Worm (Caenorhabditis elegans) whole organism, young adult: ENCODE results near the gene best-2.

Experiments used
- B0336.3 ChIP-seq: fragments of 200-800 bp; sonication (Bioruptor generic); IDR thresholded peaks from 2 replicates; pipeline ENCODE4 v1.3.6; 2022; ENCODE audit warnings: missing genetic modification characterization, missing compliant biosample characterization
- C06A6.2 ChIP-seq: fragments of 200-800 bp; sonication (Bioruptor generic); conservative IDR thresholded peaks from 2 replicates; pipeline ENCODE4 v1.3.6; 2022; ENCODE audit warnings: missing genetic modification characterization, missing compliant biosample characterization
- C17E4.6 ChIP-seq: fragments of 200-800 bp; sonication (Bioruptor generic); IDR thresholded peaks from 2 replicates; pipeline ENCODE4 v1.3.6; 2022; ENCODE audit warnings: missing genetic modification reagents, missing genetic modification characterization, missing compliant biosample characterization
- D2030.7 ChIP-seq: fragments of 200-800 bp; sonication (Bioruptor generic); IDR thresholded peaks from 2 replicates; pipeline ENCODE4 v1.3.6; 2022; ENCODE audit warnings: missing genetic modification reagents, missing genetic modification characterization, missing compliant biosample characterization
- F23B12.7 ChIP-seq: sonication (generic microtip); optimal IDR thresholded peaks from 2 replicates; lab custom pipeline; 2017; ENCODE audit warnings: missing genetic modification characterization, mild to moderate bottlenecking, missing compliant biosample characterization, antibody characterized with exemption, moderate library complexity; ENCODE audit not compliant: insufficient read depth
- F49E8.2 ChIP-seq: sonication (generic microtip); optimal IDR thresholded peaks from 3 replicates; lab custom pipeline; 2017; ENCODE audit warnings: missing genetic modification characterization, mild to moderate bottlenecking, missing compliant biosample characterization, antibody characterized with exemption, moderate library complexity; ENCODE audit not compliant: insufficient read depth
- F52B5.7 ChIP-seq: sonication (generic microtip); optimal IDR thresholded peaks from 2 replicates; lab custom pipeline; 2016; ENCODE audit warnings: mild to moderate bottlenecking, missing genetic modification characterization, missing compliant biosample characterization
- T07F8.4 ChIP-seq: sonication (generic microtip); optimal IDR thresholded peaks from 2 replicates; lab custom pipeline; 2016; ENCODE audit warnings: mild to moderate bottlenecking, missing genetic modification characterization, moderate library complexity, missing compliant biosample characterization
- T26A5.8 ChIP-seq: sonication (generic microtip); optimal IDR thresholded peaks from 2 replicates; lab custom pipeline; 2016; ENCODE audit warnings: missing genetic modification characterization, missing compliant biosample characterization
- Y53G8AR.9 ChIP-seq: fragments of 200-800 bp; sonication (Bioruptor generic); conservative IDR thresholded peaks from 2 replicates; pipeline ENCODE4 v1.3.6; 2022; ENCODE audit warnings: missing genetic modification reagents, missing genetic modification characterization, missing compliant biosample characterization
- ZK185.1 ChIP-seq: sonication (generic microtip); optimal IDR thresholded peaks from 2 replicates; lab custom pipeline; 2016; ENCODE audit warnings: mild to moderate bottlenecking, missing genetic modification characterization, missing compliant biosample characterization; ENCODE audit not compliant: poor library complexity, severe bottlenecking
- ama-1 ChIP-seq, 3 experiments: fragments of 150-350 bp in 1 of 3; sonication (generic microtip) in 2 of 3; optimal IDR thresholded peaks; 2 replicates each; lab custom pipeline; 2014 to 2018; ENCODE audit warnings: missing biosample characterization in 2 of 3, missing genetic modification characterization in 2 of 3, missing genetic modification reagents in 2 of 3
- attf-3 ChIP-seq: fragments of 200-800 bp; sonication (Bioruptor generic); conservative IDR thresholded peaks from 2 replicates; pipeline ENCODE4 v1.3.6; 2022; ENCODE audit warnings: missing genetic modification reagents, missing genetic modification characterization, missing compliant biosample characterization
- attf-5 ChIP-seq: fragments of 200-800 bp; sonication (Bioruptor generic); optimal IDR thresholded peaks from 2 replicates; lab custom pipeline; 2018; ENCODE audit warnings: mild to moderate bottlenecking, missing genetic modification characterization, missing compliant biosample characterization
- attf-6 ChIP-seq: fragments of 200-800 bp; sonication (Bioruptor generic); IDR thresholded peaks from 2 replicates; pipeline ENCODE4 v1.3.6; 2022; ENCODE audit warnings: missing genetic modification reagents, missing genetic modification characterization, missing compliant biosample characterization
- bed-1 ChIP-seq: fragments of 200-800 bp; sonication (Bioruptor generic); IDR thresholded peaks from 2 replicates; pipeline ENCODE4 v1.3.6; 2022; ENCODE audit warnings: missing genetic modification reagents, missing genetic modification characterization, missing compliant biosample characterization
- bed-2 ChIP-seq: fragments of 200-800 bp; sonication (Bioruptor generic); IDR thresholded peaks from 2 replicates; pipeline ENCODE4 v1.3.6; 2022; ENCODE audit warnings: missing genetic modification reagents, missing genetic modification characterization, missing compliant biosample characterization
- ccch-3 ChIP-seq: fragments of 200-800 bp; sonication (Bioruptor generic); optimal IDR thresholded peaks from 2 replicates; lab custom pipeline; 2018; ENCODE audit warnings: mild to moderate bottlenecking, missing genetic modification characterization, missing compliant biosample characterization
- cebp-2 ChIP-seq: fragments of 200-800 bp; sonication (Bioruptor generic); IDR thresholded peaks from 2 replicates; pipeline ENCODE4 v1.3.6; 2022; ENCODE audit warnings: missing genetic modification characterization, missing compliant biosample characterization
- ceh-100 ChIP-seq: fragments of 200-800 bp; sonication (Bioruptor generic); IDR thresholded peaks from 2 replicates; pipeline ENCODE4 v1.3.6; 2022; ENCODE audit warnings: missing genetic modification reagents, missing genetic modification characterization, missing compliant biosample characterization
- ceh-58 ChIP-seq: fragments of 200-800 bp; sonication (Bioruptor generic); IDR thresholded peaks from 2 replicates; pipeline ENCODE4 v1.3.6; 2022; ENCODE audit warnings: missing genetic modification characterization, missing compliant biosample characterization
- die-1 ChIP-seq: sonication (generic microtip); optimal IDR thresholded peaks from 2 replicates; lab custom pipeline; 2016; ENCODE audit warnings: missing genotype, mild to moderate bottlenecking, missing genetic modification characterization, missing compliant biosample characterization
- egl-18 ChIP-seq: fragments of 200-800 bp; sonication (Bioruptor generic); IDR thresholded peaks from 2 replicates; pipeline ENCODE4 v1.3.6; 2022; ENCODE audit warnings: missing genetic modification reagents, missing genetic modification characterization, missing compliant biosample characterization
- ekl-4 ChIP-seq: fragments of 200-800 bp; sonication (Bioruptor generic); IDR thresholded peaks from 2 replicates; pipeline ENCODE4 v1.3.6; 2022; ENCODE audit warnings: missing genetic modification reagents, missing genetic modification characterization, missing compliant biosample characterization
- ets-4 ChIP-seq: fragments of 200-800 bp; sonication (Bioruptor generic); optimal IDR thresholded peaks from 2 replicates; lab custom pipeline; 2018; ENCODE audit warnings: mild to moderate bottlenecking, missing genetic modification characterization, missing compliant biosample characterization
- hlh-12 ChIP-seq: sonication (generic microtip); optimal IDR thresholded peaks from 2 replicates; lab custom pipeline; 2016; ENCODE audit warnings: missing genetic modification characterization, missing compliant biosample characterization
- lin-26 ChIP-seq: fragments of 200-800 bp; sonication (Bioruptor generic); IDR thresholded peaks from 2 replicates; pipeline ENCODE4 v1.3.6; 2022; ENCODE audit warnings: missing genetic modification reagents, missing genetic modification characterization, missing compliant biosample characterization
- lir-1 ChIP-seq: fragments of 200-800 bp; sonication (Bioruptor generic); conservative IDR thresholded peaks from 2 replicates; pipeline ENCODE4 v1.3.6; 2022; ENCODE audit warnings: missing genetic modification reagents, missing genetic modification characterization, missing compliant biosample characterization
- lsy-27 ChIP-seq: sonication (generic microtip); optimal IDR thresholded peaks from 2 replicates; lab custom pipeline; 2017; ENCODE audit warnings: missing genetic modification characterization, mild to moderate bottlenecking, missing compliant biosample characterization, antibody characterized with exemption, missing genotype, borderline replicate concordance; ENCODE audit not compliant: insufficient read depth
- madf-6 ChIP-seq: fragments of 200-800 bp; sonication (Bioruptor generic); IDR thresholded peaks from 2 replicates; pipeline ENCODE4 v1.3.6; 2022; ENCODE audit warnings: missing genetic modification reagents, missing genetic modification characterization, missing compliant biosample characterization
- mcd-1 ChIP-seq: fragments of 200-800 bp; sonication (Bioruptor generic); IDR thresholded peaks from 2 replicates; pipeline ENCODE4 v1.3.6; 2022; ENCODE audit warnings: missing genetic modification reagents, missing genetic modification characterization, missing compliant biosample characterization
- mel-28 ChIP-seq: sonication (generic microtip); optimal IDR thresholded peaks from 2 replicates; lab custom pipeline; 2016; ENCODE audit warnings: borderline replicate concordance, mild to moderate bottlenecking, missing genetic modification characterization, missing compliant biosample characterization
- mxl-1 ChIP-seq: sonication (generic microtip); optimal IDR thresholded peaks from 2 replicates; lab custom pipeline; 2016; ENCODE audit warnings: missing genetic modification characterization, missing compliant biosample characterization
- nfya-2 ChIP-seq: fragments of 200-800 bp; sonication (Bioruptor generic); IDR thresholded peaks from 2 replicates; pipeline ENCODE4 v1.3.6; 2022; ENCODE audit warnings: missing genetic modification reagents, missing genetic modification characterization, missing compliant biosample characterization
- nhr-27 ChIP-seq: fragments of 200-800 bp; sonication (Bioruptor generic); optimal IDR thresholded peaks from 2 replicates; lab custom pipeline; 2018; ENCODE audit warnings: mild to moderate bottlenecking, missing genetic modification characterization, moderate library complexity, missing compliant biosample characterization
- pha-4 ChIP-seq: fragments of 150-350 bp; sonication (generic microtip); optimal IDR thresholded peaks from 2 replicates; lab custom pipeline; 2014; ENCODE audit warnings: missing biosample characterization, missing genetic modification reagents, missing genetic modification characterization
- rpc-1 ChIP-seq, 2 experiments: fragments of 150-350 bp in 1 of 2; sonication (generic microtip) in 1 of 2; optimal IDR thresholded peaks; 2 replicates each; lab custom pipeline; 2014 to 2018; ENCODE audit warnings: missing biosample characterization in 1 of 2, missing genetic modification characterization in 1 of 2, missing genetic modification reagents in 1 of 2, missing genotype in 1 of 2
- snpc-1.1 ChIP-seq: sonication (generic microtip); optimal IDR thresholded peaks from 2 replicates; lab custom pipeline; 2017; ENCODE audit warnings: missing genetic modification characterization, mild to moderate bottlenecking, missing compliant biosample characterization, antibody characterized with exemption, moderate library complexity, missing genotype, missing genetic modification reagents; ENCODE audit not compliant: insufficient read depth
- snpc-3.4 ChIP-seq: sonication (generic microtip); optimal IDR thresholded peaks from 2 replicates; lab custom pipeline; 2017; ENCODE audit warnings: missing genetic modification characterization, mild to moderate bottlenecking, missing compliant biosample characterization, antibody characterized with exemption, moderate library complexity, missing genotype, missing genetic modification reagents
- snpc-4 ChIP-seq, 5 experiments: fragments of 150-350 bp in 1 of 5; sonication (generic microtip) in 4 of 5; optimal IDR thresholded peaks; 2 replicates each; lab custom pipeline; 2014 to 2018; ENCODE audit warnings: missing genetic modification characterization in 5 of 5, missing biosample characterization in 3 of 5, antibody characterized with exemption in 2 of 5, mild to moderate bottlenecking in 2 of 5, missing compliant biosample characterization in 2 of 5, missing genotype in 2 of 5, moderate library complexity in 2 of 5, missing genetic modification reagents in 1 of 5
- tbp1 ChIP-seq: fragments of 200-800 bp; sonication (Bioruptor generic); optimal IDR thresholded peaks from 2 replicates; lab custom pipeline; 2018; ENCODE audit warnings: mild to moderate bottlenecking, missing genetic modification characterization, missing compliant biosample characterization
- tlf-1 ChIP-seq: fragments of 200-800 bp; sonication (Bioruptor generic); optimal IDR thresholded peaks from 2 replicates; lab custom pipeline; 2018; ENCODE audit warnings: mild to moderate bottlenecking, missing genetic modification characterization, missing compliant biosample characterization
- unc-62 ChIP-seq: fragments of 150-350 bp; optimal IDR thresholded peaks from 2 replicates; lab custom pipeline; 2014; ENCODE audit warnings: missing biosample characterization, missing genetic modification reagents, missing genetic modification characterization
- ztf-18 ChIP-seq: sonication (generic microtip); optimal IDR thresholded peaks from 2 replicates; lab custom pipeline; 2016; ENCODE audit warnings: missing genotype, mild to moderate bottlenecking, missing genetic modification characterization, missing compliant biosample characterization
- ztf-22 ChIP-seq: fragments of 200-800 bp; sonication (Bioruptor generic); optimal IDR thresholded peaks from 2 replicates; lab custom pipeline; 2018; ENCODE audit warnings: mild to moderate bottlenecking, missing genetic modification characterization, moderate library complexity, missing compliant biosample characterization
- ztf-26 ChIP-seq: sonication (generic microtip); optimal IDR thresholded peaks from 2 replicates; lab custom pipeline; 2017; ENCODE audit warnings: missing genetic modification characterization, missing compliant biosample characterization
- ztf-6 ChIP-seq: fragments of 200-800 bp; sonication (Bioruptor generic); IDR thresholded peaks from 2 replicates; pipeline ENCODE4 v1.3.6; 2022; ENCODE audit warnings: missing genetic modification reagents, missing genetic modification characterization, missing compliant biosample characterization

Gene best-2

ce11 chrIV:13096778-13097177 is 16.1 kb downstream of the best-2 start (continued):
- no peak for TF ChIP-seq lir-1
- TF ChIP-seq unc-62 (GFP tag; lab: Kevin White, UChicago), result no peak
- no peak for TF ChIP-seq ztf-6 (GFP tag; lab: Robert Waterston, UW)
- TF ChIP-seq cebp-2, result no peak
- TF ChIP-seq F52B5.7 (tag; lab: Kevin White, UChicago), result no peak
- TF ChIP-seq C06A6.2 (GFP tag; lab: Robert Waterston, UW), result no peak
- TF ChIP-seq nfya-2, result no peak
- TF ChIP-seq attf-3 (GFP tag; lab: Robert Waterston, UW), result peak; percentile 35; the same call in 1 of the 2 replicates
- 0 out of 2 replicates have a peak, but pooled peaks have one; percentile 30 for TF ChIP-seq ekl-4 (GFP tag; lab: Robert Waterston, UW)
- TF ChIP-seq rpc-1 (optimal IDR thresholded peaks at IDR 0.05; lab: Kevin White, UChicago), result no peak
- TF ChIP-seq rpc-1 (tag; optimal IDR thresholded peaks at IDR 0.05; lab: Kevin White, UChicago), result no peak
- TF ChIP-seq C17E4.6 (GFP tag; lab: Robert Waterston, UW), result no peak
- peak; percentile 86 for TF ChIP-seq F49E8.2 (tag; lab: Kevin White, UChicago)
- TF ChIP-seq bed-1 (GFP tag; lab: Robert Waterston, UW), result no peak
- TF ChIP-seq ccch-3, result no peak
- no peak for TF ChIP-seq attf-6 (GFP tag; lab: Robert Waterston, UW)
- no peak for TF ChIP-seq nhr-27
- TF ChIP-seq attf-5, result peak; percentile 35
- no peak for TF ChIP-seq snpc-1.1 (tag; lab: Kevin White, UChicago)
- TF ChIP-seq T07F8.4 (tag; lab: Kevin White, UChicago), result no peak
- TF ChIP-seq lsy-27 (tag; lab: Kevin White, UChicago), result no peak
- peak; percentile 39 for TF ChIP-seq mxl-1 (tag; lab: Kevin White, UChicago)
- no peak for TF ChIP-seq egl-18 (GFP tag; lab: Robert Waterston, UW)
- TF ChIP-seq die-1 (tag; lab: Kevin White, UChicago), result no peak
- peak; percentile 1 for TF ChIP-seq T26A5.8
- peak; percentile 58 for TF ChIP-seq madf-6
- TF ChIP-seq ztf-26 (tag; lab: Kevin White, UChicago), result no peak
- no peak for TF ChIP-seq pha-4 (tag; lab: Kevin White, UChicago)
- no peak for TF ChIP-seq tlf-1
- TF ChIP-seq B0336.3 (GFP tag; lab: Robert Waterston, UW), result peak; percentile 63
- peak; percentile 20; the same call in 1 of the 2 replicates for TF ChIP-seq D2030.7 (GFP tag; lab: Robert Waterston, UW)
- no peak for TF ChIP-seq hlh-12 (tag; lab: Kevin White, UChicago)
- TF ChIP-seq snpc-3.4 (tag; lab: Kevin White, UChicago), result peak; percentile 34
- TF ChIP-seq mel-28 (tag; lab: Kevin White, UChicago), result no peak
- no peak for TF ChIP-seq tbp1 (GFP tag; lab: Kevin White, UChicago)
- no peak; the same call in 1 of the 2 replicates for TF ChIP-seq Y53G8AR.9
- TF ChIP-seq ZK185.1 (tag; lab: Kevin White, UChicago), result peak; percentile 60
- TF ChIP-seq ets-4 (GFP tag; lab: Kevin White, UChicago), result no peak
- no peak for TF ChIP-seq ama-1 (optimal IDR thresholded peaks at IDR 0.05; lab: Kevin White, UChicago)
- peak in 1 of 2 experiments; percentile 90 for TF ChIP-seq ama-1 (GFP tag; optimal IDR thresholded peaks at IDR 0.05; lab: Kevin White, UChicago)
- TF ChIP-seq bed-2 (GFP tag; lab: Robert Waterston, UW), result no peak
- TF ChIP-seq mcd-1 (GFP tag; lab: Robert Waterston, UW), result no peak
- TF ChIP-seq ceh-58 (GFP tag; lab: Robert Waterston, UW), result no peak
- TF ChIP-seq lin-26 (GFP tag; lab: Robert Waterston, UW), result peak; percentile 68; the same call in 1 of the 2 replicates
- no peak for TF ChIP-seq ceh-100 (GFP tag; lab: Robert Waterston, UW)
- TF ChIP-seq snpc-4 (GFP tag; optimal IDR thresholded peaks at IDR 0.05; lab: Kevin White, UChicago), result no peak
- peak in 2 of 4 experiments; percentile 47 to 53 for TF ChIP-seq snpc-4 (tag; optimal IDR thresholded peaks at IDR 0.05; lab: Kevin White, UChicago)
- TF ChIP-seq ztf-22 (GFP tag; lab: Kevin White, UChicago), result no peak
- no peak for TF ChIP-seq ztf-18 (tag; lab: Kevin White, UChicago)
- TF ChIP-seq F23B12.7 (tag; lab: Kevin White, UChicago), result no peak
